Fruit fly (Drosophila melanogaster) Kc167 (cell line): ENCODE results near the gene Atg4a.

Source experiments
- Myc ChIP-seq: fragments of >200 bp; optimal IDR thresholded peaks from 2 replicates; lab custom pipeline; 2017; ENCODE audit warnings: missing external identifiers
- Sin3A ChIP-seq: fragments of >200 bp; optimal IDR thresholded peaks from 2 replicates; lab custom pipeline; 2018; ENCODE audit warnings: missing external identifiers
- h ChIP-seq: fragments of >200 bp; optimal IDR thresholded peaks from 3 replicates; lab custom pipeline; 2018; ENCODE audit warnings: missing external identifiers
- psq ChIP-seq: fragments of >200 bp; optimal IDR thresholded peaks from 2 replicates; lab custom pipeline; 2017; ENCODE audit warnings: missing external identifiers
- ttk ChIP-seq: sonication (Bioruptor generic); optimal IDR thresholded peaks from 2 replicates; lab custom pipeline; 2017; ENCODE audit warnings: missing external identifiers

DNA sequence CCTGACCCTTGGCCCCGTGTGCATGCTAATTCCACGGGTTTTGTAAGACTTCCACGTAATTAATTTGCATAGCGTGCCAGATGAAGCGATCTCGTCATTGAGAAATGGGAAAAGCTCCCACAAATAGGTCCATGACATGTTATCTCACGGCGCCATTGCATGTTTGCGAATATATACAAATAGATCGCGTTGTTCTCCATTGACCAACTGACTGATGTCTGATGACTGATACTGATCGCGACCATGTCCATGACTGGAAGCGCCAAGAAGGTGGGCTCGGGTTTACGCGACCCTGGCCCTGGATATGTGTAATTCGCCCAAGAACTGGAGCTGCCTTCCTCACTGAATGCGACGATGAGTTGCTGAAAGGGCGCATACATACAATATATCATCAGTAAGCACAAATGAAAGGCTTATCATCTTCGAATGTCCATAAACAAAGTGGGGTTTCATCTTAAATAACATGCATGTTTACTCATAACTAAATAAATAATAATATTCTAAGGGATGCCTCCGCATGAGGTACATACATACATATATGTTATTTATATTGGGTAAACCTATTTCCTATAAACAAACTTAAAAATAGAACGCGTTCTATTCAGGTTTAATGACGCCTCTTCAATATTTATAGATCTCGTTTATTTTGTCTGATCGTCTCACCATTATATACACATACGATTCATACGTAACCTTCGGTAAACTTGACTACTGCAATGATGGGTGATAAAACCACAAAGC, 42.5 kb downstream of the Atg4a start:
- TF ChIP-seq h (lab: Kevin White, UChicago) (no peak), Sin3A (lab: Kevin White, UChicago) (no peak), Myc (lab: Kevin White, UChicago) (no peak), ttk (no peak), psq (lab: Kevin White, UChicago) (no peak)
